Fruit fly (Drosophila melanogaster) whole organism, adult: ENCODE data around the gene rdx.

ENCODE experiments used
- CG11617 ChIP-seq: fragments of 200-800 bp; sonication (Bioruptor generic); optimal IDR thresholded peaks from 2 replicates; lab custom pipeline; 2017; ENCODE audit warnings: mild to moderate bottlenecking, missing biosample characterization, missing genetic modification reagents, missing genetic modification characterization
- CG12768 ChIP-seq: fragments of 200-800 bp; sonication (Bioruptor generic); optimal IDR thresholded peaks from 2 replicates; lab custom pipeline; 2017; ENCODE audit warnings: missing biosample characterization, missing genetic modification characterization, mild to moderate bottlenecking, moderate library complexity, missing genetic modification reagents
- CG14711 ChIP-seq: fragments of 200-800 bp; sonication (Bioruptor generic); optimal IDR thresholded peaks from 2 replicates; lab custom pipeline; 2018; ENCODE audit warnings: missing biosample characterization, mild to moderate bottlenecking, missing genetic modification characterization, moderate library complexity
- CG1620 ChIP-seq: fragments of 200-800 bp; sonication (Bioruptor generic); optimal IDR thresholded peaks from 2 replicates; lab custom pipeline; 2016; ENCODE audit warnings: missing biosample characterization, missing genetic modification characterization
- CG33017 ChIP-seq: fragments of 200-800 bp; sonication (Bioruptor generic); optimal IDR thresholded peaks from 2 replicates; lab custom pipeline; 2018; ENCODE audit warnings: missing biosample characterization, mild to moderate bottlenecking, missing genetic modification characterization, moderate library complexity
- CG5204 ChIP-seq: fragments of 200-800 bp; sonication (Bioruptor generic); optimal IDR thresholded peaks from 2 replicates; lab custom pipeline; 2016; ENCODE audit warnings: missing biosample characterization, missing genetic modification characterization
- CG7045 ChIP-seq: fragments of 200-800 bp; sonication (Bioruptor generic); optimal IDR thresholded peaks from 2 replicates; lab custom pipeline; 2017; ENCODE audit warnings: missing biosample characterization, mild to moderate bottlenecking, missing genetic modification characterization
- CG7101 ChIP-seq: fragments of 200-800 bp; sonication (Bioruptor generic); optimal IDR thresholded peaks from 2 replicates; lab custom pipeline; 2018; ENCODE audit warnings: missing biosample characterization, mild to moderate bottlenecking, missing genetic modification characterization, moderate library complexity
- Clk ChIP-seq: fragments of 200-800 bp; sonication (Bioruptor generic); optimal IDR thresholded peaks from 2 replicates; lab custom pipeline; 2017; ENCODE audit warnings: missing biosample characterization, missing genetic modification characterization
- Crg-1 ChIP-seq: fragments of 200-800 bp; sonication (Bioruptor generic); optimal IDR thresholded peaks from 2 replicates; lab custom pipeline; 2016; ENCODE audit warnings: missing biosample characterization, missing genetic modification characterization
- Hr96 ChIP-seq: fragments of 200-800 bp; sonication (Bioruptor generic); optimal IDR thresholded peaks from 2 replicates; lab custom pipeline; 2016; ENCODE audit warnings: missing biosample characterization, missing genetic modification characterization
- Mnt ChIP-seq: fragments of 200-800 bp; sonication (Bioruptor generic); optimal IDR thresholded peaks from 2 replicates; lab custom pipeline; 2016; ENCODE audit warnings: missing biosample characterization, mild to moderate bottlenecking, missing genetic modification characterization
- bab1 ChIP-seq: fragments of 200-800 bp; sonication (Bioruptor generic); optimal IDR thresholded peaks from 3 replicates; lab custom pipeline; 2019; ENCODE audit warnings: missing biosample characterization, mild to moderate bottlenecking, missing genetic modification characterization, moderate library complexity
- cic ChIP-seq: fragments of 200-800 bp; sonication (Bioruptor generic); optimal IDR thresholded peaks from 2 replicates; lab custom pipeline; 2017; ENCODE audit warnings: missing biosample characterization, mild to moderate bottlenecking, missing genetic modification characterization, moderate library complexity
- cnc ChIP-seq, 2 experiments: fragments of >200 bp; optimal IDR thresholded peaks; 2 replicates each; lab custom pipeline; 2017
- kay ChIP-seq: fragments of 200-800 bp; sonication (Bioruptor generic); peaks from one replicate; lab custom pipeline; 2016; ENCODE audit warnings: missing biosample characterization, missing genetic modification characterization, borderline replicate concordance
- ovo ChIP-seq: fragments of 200-800 bp; sonication (Bioruptor generic); optimal IDR thresholded peaks from 2 replicates; lab custom pipeline; 2016; ENCODE audit warnings: missing biosample characterization, missing genetic modification characterization
- pad ChIP-seq: fragments of 200-800 bp; sonication (Bioruptor generic); optimal IDR thresholded peaks from 3 replicates; lab custom pipeline; 2017; ENCODE audit warnings: missing biosample characterization, missing genetic modification characterization, mild to moderate bottlenecking, moderate library complexity, missing genetic modification reagents
- tj ChIP-seq: fragments of 200-800 bp; sonication (Bioruptor generic); optimal IDR thresholded peaks from 3 replicates; lab custom pipeline; 2017; ENCODE audit warnings: missing biosample characterization, mild to moderate bottlenecking, missing genetic modification characterization, moderate library complexity
- toe ChIP-seq: fragments of 200-800 bp; sonication (Bioruptor generic); optimal IDR thresholded peaks from 2 replicates; lab custom pipeline; 2016; ENCODE audit warnings: missing biosample characterization, missing genetic modification characterization

The rdx gene

DNA sequence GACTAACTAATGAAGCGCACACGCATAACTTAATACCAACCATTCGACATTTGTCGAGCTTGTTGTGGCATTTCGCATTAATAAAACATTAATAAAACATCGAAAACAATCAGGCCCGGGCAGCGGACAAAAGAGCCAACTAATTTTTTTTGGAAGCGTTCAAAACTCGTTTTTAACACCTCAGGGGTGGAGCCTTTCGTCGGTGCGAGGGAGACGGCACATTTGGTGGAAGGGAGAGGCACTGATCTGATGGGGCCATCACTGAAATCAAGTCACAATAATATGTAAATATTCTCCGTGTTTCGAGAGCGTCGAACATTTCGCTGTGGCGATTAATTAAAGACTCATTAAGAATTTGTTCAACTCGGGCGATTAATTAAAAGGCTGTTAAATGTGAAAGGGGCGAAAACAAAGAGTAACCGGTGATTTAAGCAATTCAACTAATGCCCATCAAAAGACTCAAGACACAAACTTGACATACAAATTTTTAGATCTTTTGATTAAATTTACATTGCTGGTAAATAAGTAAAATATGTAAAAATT, 75.0 kb downstream of the rdx start:
- TF ChIP-seq Hr96 (GFP tag; lab: Kevin White, UChicago) (no peak), kay (GFP tag; lab: Kevin White, UChicago) (no peak), tj (no peak), CG11617 (no peak), CG7101 (tag; lab: Kevin White, UChicago) (no peak), Mnt (GFP tag; lab: Kevin White, UChicago) (no peak), CG5204 (no peak), Crg-1 (no peak), toe (GFP tag; lab: Kevin White, UChicago) (no peak), bab1 (no peak), cnc (optimal IDR thresholded peaks at IDR 0.05; lab: Kevin White, UChicago) (no peak), pad (GFP tag; lab: Kevin White, UChicago) (no peak)

DNA sequence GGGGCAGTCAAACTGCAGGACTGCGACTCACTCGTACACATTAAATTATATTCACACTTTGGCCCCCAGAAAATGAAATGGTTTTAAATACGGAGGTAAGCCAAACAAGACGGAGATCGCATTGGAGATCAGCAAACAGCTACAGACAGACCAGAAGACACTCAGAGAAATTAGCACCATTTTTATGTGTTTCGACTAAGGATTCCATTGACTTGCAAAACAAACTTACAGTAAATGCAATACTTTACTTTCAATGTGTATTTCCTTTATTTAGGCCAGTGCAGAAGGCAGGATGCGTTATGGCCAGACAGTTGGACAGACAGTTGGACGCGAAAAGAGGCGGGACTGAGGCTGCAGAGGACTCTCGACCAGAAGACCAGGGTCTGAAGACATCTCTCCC, 76.6 kb downstream of the rdx start:
- TF ChIP-seq CG11617 = no peak
- TF ChIP-seq CG14711 (tag; lab: Kevin White, UChicago) = no peak
- no peak for TF ChIP-seq CG7045
- TF ChIP-seq Hr96 (GFP tag; lab: Kevin White, UChicago) = no peak

DNA sequence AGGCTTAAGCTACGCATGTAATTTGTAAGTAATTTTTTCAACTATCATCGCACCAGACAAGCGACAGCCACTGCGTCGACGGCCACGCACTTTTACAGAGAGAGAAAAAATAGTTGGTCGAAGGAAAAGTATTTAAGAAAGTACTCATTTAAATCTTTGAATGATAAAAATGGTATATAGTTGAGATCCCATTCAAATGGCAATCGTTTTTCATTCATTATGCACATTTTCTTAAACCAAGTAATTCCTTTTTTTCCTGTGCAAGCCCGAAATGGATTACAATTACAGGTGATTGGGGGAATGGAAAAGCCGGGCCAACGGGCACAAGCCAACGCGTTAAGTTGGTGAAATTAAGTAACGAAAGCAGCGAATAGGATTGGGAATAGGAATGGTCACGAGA, 79.6 kb downstream of the rdx start:
- TF ChIP-seq CG12768 (GFP tag; lab: Kevin White, UChicago) = no peak

DNA sequence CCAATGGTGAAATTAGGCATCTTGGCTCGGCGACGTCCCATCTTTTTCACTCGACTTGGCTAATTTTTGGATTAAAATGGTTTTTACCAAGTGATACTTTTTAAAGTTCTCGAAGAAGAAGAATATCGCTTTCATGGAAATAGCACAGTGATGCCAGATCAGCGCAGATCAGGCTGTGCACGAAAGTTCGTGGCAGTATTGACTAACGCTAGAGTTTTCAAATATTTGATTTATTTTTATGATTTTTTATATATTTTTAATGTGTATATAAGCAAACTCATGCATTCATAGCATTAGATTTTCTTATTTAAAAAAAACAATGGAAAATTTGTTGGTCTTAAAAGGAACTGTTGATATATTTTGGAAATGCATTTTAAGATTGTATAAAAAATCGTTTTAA, 80.8 kb downstream of the rdx start, which contains the start of gene CG9926:
Gene CG9926, minus strand, starts transcription at position 101 of the 400 bp plus-strand sequence.
- TF ChIP-seq Crg-1 (no peak), CG7101 (tag; lab: Kevin White, UChicago) (no peak), Hr96 (GFP tag; lab: Kevin White, UChicago) (no peak), Mnt (GFP tag; lab: Kevin White, UChicago) (no peak), cnc (optimal IDR thresholded peaks at IDR 0.05; lab: Kevin White, UChicago) (no peak), CG11617 (no peak), CG14711 (tag; lab: Kevin White, UChicago) (no peak), tj (no peak), CG1620 (GFP tag; lab: Kevin White, UChicago) (no peak), toe (GFP tag; lab: Kevin White, UChicago) (no peak), CG7045 (no peak), ovo (GFP tag; lab: Kevin White, UChicago) (no peak), kay (GFP tag; lab: Kevin White, UChicago) (no peak), CG12768 (GFP tag; lab: Kevin White, UChicago) (no peak)

DNA sequence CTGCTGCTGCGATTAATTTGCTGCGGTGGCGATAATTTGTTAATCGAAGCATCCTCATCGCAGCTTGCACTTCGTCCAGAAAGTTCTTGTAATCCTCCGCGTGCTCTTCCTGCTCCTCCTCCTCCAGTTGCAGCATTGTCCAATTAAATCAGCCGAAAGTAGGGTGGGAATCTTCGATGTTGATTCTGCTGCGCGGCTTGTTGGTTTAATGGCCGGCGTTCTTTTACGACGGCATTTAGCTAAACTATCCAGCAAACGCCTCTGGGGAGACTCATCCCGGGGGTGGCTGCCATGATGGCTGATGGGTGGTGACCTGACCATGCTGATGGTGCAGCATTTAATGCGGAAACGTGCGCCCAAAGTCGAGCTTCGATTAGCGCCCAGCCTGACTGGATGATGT, 82.3 kb downstream of the rdx start:
- TF ChIP-seq CG1620 (GFP tag; lab: Kevin White, UChicago) = no peak
- no peak for TF ChIP-seq CG33017

DNA sequence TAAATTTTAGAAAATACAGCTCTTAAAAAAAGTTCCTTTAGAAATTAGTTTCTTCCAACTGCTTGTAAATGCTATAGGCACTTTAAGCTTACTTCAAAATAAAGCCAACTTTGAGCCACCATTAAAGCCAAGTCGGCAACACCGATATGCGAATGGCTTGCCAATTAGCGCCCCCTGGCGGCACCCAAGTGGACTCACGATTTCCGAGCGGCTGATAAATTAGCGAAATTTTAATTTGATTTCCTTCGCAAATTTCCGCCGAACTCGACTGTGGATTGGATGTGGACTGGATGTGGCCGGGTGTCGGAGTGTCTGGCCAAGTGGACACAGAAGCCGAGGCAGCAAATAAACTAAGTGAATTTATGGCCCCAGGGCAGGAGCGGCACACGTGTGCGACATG, 83.6 kb downstream of the rdx start, which contains the start of gene CG31517:
Gene CG31517, plus strand, starts transcription at position 184 of the 400 bp plus-strand sequence.
- no peak for TF ChIP-seq Mnt (GFP tag; lab: Kevin White, UChicago)
- no peak for TF ChIP-seq Hr96 (GFP tag; lab: Kevin White, UChicago)
- no peak for TF ChIP-seq CG11617
- no peak for TF ChIP-seq Clk (GFP tag; lab: Kevin White, UChicago)
- no peak for TF ChIP-seq CG14711 (tag; lab: Kevin White, UChicago)
- TF ChIP-seq kay (GFP tag; lab: Kevin White, UChicago) = peak; percentile 43

DNA sequence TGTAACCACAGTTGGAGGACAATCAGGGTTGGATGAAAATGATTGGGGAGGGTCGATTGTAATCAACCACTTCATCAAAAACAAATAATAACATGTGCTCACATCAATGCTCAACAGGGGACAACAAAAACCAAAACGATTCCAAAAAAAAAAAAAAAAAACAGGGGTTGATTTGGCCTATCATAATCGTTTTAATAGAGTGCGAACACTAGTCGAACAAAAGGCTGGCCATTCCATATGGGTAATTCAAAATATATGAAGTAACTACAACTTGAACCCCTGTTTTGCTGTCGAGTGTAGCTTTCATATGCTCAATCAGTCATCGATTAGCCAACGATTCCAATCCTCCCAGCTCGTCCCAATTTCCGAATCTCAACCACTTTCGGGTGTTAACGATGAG, 84.4 kb downstream of the rdx start:
- TF ChIP-seq toe (GFP tag; lab: Kevin White, UChicago) (no peak), CG12768 (GFP tag; lab: Kevin White, UChicago) (no peak), ovo (GFP tag; lab: Kevin White, UChicago) (no peak), CG11617 (no peak), bab1 (no peak), Mnt (GFP tag; lab: Kevin White, UChicago) (no peak), CG33017 (no peak), CG14711 (tag; lab: Kevin White, UChicago) (no peak), CG7101 (tag; lab: Kevin White, UChicago) (no peak), kay (GFP tag; lab: Kevin White, UChicago) (no peak), cic (GFP tag; lab: Kevin White, UChicago) (no peak), CG5204 (no peak), tj (no peak), CG7045 (no peak)

DNA sequence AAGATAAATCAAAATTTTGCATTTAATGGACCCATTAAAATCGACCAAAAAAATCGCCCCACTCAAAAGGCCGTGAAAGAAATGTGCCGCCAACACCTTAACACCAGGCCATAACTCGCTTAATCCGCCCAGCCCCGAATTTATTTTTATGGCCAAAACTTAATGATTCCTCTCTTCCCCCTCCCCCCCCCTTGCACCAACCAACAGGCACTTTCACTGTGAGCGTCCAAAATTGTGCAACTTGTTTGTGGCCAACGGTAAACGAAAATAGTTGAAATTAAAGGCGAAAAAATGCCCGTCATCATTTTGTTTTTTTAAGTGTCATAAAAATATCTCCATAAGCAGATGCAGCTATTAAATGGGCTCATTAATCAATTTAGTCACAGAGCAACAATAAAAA, 85.7 kb downstream of the rdx start:
- TF ChIP-seq ovo (GFP tag; lab: Kevin White, UChicago) (no peak), pad (GFP tag; lab: Kevin White, UChicago) (no peak), CG14711 (tag; lab: Kevin White, UChicago) (no peak), CG5204 (no peak), bab1 (no peak), Crg-1 (no peak), Hr96 (GFP tag; lab: Kevin White, UChicago) (no peak), CG1620 (GFP tag; lab: Kevin White, UChicago) (no peak), cic (GFP tag; lab: Kevin White, UChicago) (no peak), kay (GFP tag; lab: Kevin White, UChicago) (no peak), Mnt (GFP tag; lab: Kevin White, UChicago) (no peak), CG11617 (no peak)
